Fruit fly (Drosophila melanogaster) whole organism: ENCODE results near the gene CG17982.

Experiments
- CG8478 ChIP-seq: fragments of >200 bp; optimal IDR thresholded peaks from 2 replicates; lab custom pipeline; 2018; ENCODE audit warnings: inconsistent platforms
- Dll ChIP-seq: fragments of >200 bp; optimal IDR thresholded peaks from 2 replicates; lab custom pipeline; 2017
- EcR ChIP-seq, 2 experiments: fragments of >200 bp; optimal IDR thresholded peaks; 2 replicates each; lab custom pipeline; 2017; ENCODE audit warnings: missing biosample characterization in 2 of 2, missing genetic modification characterization in 2 of 2, missing genetic modification reagents in 2 of 2

DNA sequence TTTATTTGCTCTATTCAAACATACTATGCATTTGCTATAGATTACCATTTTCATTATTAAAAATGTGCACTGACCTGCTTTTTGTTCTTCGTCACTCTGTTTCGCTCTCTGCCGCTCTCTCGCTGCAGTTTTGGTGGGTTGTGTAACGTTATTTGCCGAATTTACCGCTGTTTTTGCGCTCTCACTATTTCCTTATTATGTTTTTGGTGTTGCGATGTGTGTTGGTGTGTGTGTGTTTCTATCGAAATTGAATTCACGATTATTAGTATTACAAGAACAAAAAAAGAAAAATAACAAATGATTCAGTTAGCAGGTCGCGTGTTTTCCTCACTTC is 28.3 kb downstream of the CG17982 start:
- no peak for TF ChIP-seq Dll (lab: Kevin White, UChicago)
- no peak for TF ChIP-seq EcR (GFP tag; optimal IDR thresholded peaks at IDR 0.05; lab: Kevin White, UChicago)
- no peak for TF ChIP-seq CG8478 (lab: Kevin White, UChicago)
